Worm (Caenorhabditis elegans) whole organism, L2 larva: ENCODE data around the gene col-129.
A peak's percentile ranks its signal among the peaks of the same experiment; 100 is the strongest.

Experiments
- F13H6.1 ChIP-seq: sonication (generic microtip); optimal IDR thresholded peaks from 2 replicates; lab custom pipeline; 2016; ENCODE audit warnings: missing genetic modification characterization, missing compliant biosample characterization
- Y55F3AM.14 ChIP-seq: fragments of 200-800 bp; sonication (Bioruptor generic); optimal IDR thresholded peaks from 2 replicates; lab custom pipeline; 2018; ENCODE audit warnings: mild to moderate bottlenecking, missing genetic modification characterization, missing compliant biosample characterization
- ZK546.5 ChIP-seq: sonication (generic microtip); optimal IDR thresholded peaks from 2 replicates; lab custom pipeline; 2017; ENCODE audit warnings: missing biosample characterization, missing genetic modification characterization
- aly-2 ChIP-seq: fragments of 150-350 bp; optimal IDR thresholded peaks from 2 replicates; lab custom pipeline; 2014; ENCODE audit warnings: missing biosample characterization, missing genetic modification characterization
- ama-1 ChIP-seq: fragments of 150-350 bp; optimal IDR thresholded peaks from 2 replicates; lab custom pipeline; 2018; ENCODE audit warnings: inconsistent platforms
- blmp-1 ChIP-seq: sonication (generic microtip); optimal IDR thresholded peaks from 2 replicates; lab custom pipeline; 2017; ENCODE audit warnings: missing genetic modification characterization, mild to moderate bottlenecking, missing compliant biosample characterization, antibody characterized with exemption, moderate library complexity; ENCODE audit not compliant: insufficient read depth
- ceh-16 ChIP-seq: fragments of 150-350 bp; optimal IDR thresholded peaks from 2 replicates; lab custom pipeline; 2014; ENCODE audit warnings: missing biosample characterization, missing genetic modification characterization
- ceh-82 ChIP-seq: fragments of 150-350 bp; optimal IDR thresholded peaks from 2 replicates; lab custom pipeline; 2014; ENCODE audit warnings: missing biosample characterization, missing genetic modification characterization
- crh-2 ChIP-seq: sonication (generic microtip); optimal IDR thresholded peaks from 2 replicates; lab custom pipeline; 2017; ENCODE audit warnings: missing biosample characterization, missing genetic modification characterization
- egl-27 ChIP-seq: sonication (generic microtip); optimal IDR thresholded peaks from 3 replicates; lab custom pipeline; 2017; ENCODE audit warnings: missing biosample characterization, missing genetic modification reagents, missing genetic modification characterization
- elt-1 ChIP-seq: fragments of 150-350 bp; optimal IDR thresholded peaks from 2 replicates; lab custom pipeline; 2014; ENCODE audit warnings: missing biosample characterization, missing genetic modification characterization
- elt-3 ChIP-seq: sonication (generic microtip); optimal IDR thresholded peaks from 2 replicates; lab custom pipeline; 2017; ENCODE audit warnings: missing biosample characterization, missing genetic modification characterization
- fos-1 ChIP-seq: fragments of 150-350 bp; optimal IDR thresholded peaks from 2 replicates; lab custom pipeline; 2014; ENCODE audit warnings: missing biosample characterization, missing genetic modification characterization
- gmeb-1 ChIP-seq: fragments of 150-350 bp; optimal IDR thresholded peaks from 2 replicates; lab custom pipeline; 2014; ENCODE audit warnings: missing biosample characterization, missing genetic modification characterization
- lin-11 ChIP-seq: fragments of 150-350 bp; sonication (generic microtip); optimal IDR thresholded peaks from 2 replicates; lab custom pipeline; 2014; ENCODE audit warnings: missing biosample characterization, missing genetic modification characterization, inconsistent platforms, mixed read lengths
- lin-13 ChIP-seq: fragments of 150-350 bp; optimal IDR thresholded peaks from 2 replicates; lab custom pipeline; 2014; ENCODE audit warnings: missing biosample characterization, missing genetic modification reagents, missing genetic modification characterization
- lin-39 ChIP-seq: fragments of 150-350 bp; optimal IDR thresholded peaks from 2 replicates; lab custom pipeline; 2014; ENCODE audit warnings: missing biosample characterization, missing genetic modification reagents, missing genetic modification characterization
- lsy-2 ChIP-seq, 2 experiments: fragments of 150-350 bp in 1 of 2; sonication (generic microtip) in 1 of 2; optimal IDR thresholded peaks; 2 replicates each; lab custom pipeline; 2014 to 2017; ENCODE audit warnings: missing biosample characterization in 2 of 2, missing genetic modification characterization in 2 of 2
- mab-5 ChIP-seq: fragments of 150-350 bp; optimal IDR thresholded peaks from 2 replicates; lab custom pipeline; 2014; ENCODE audit warnings: missing biosample characterization, missing genetic modification characterization
- mbf-1 ChIP-seq: sonication (generic microtip); optimal IDR thresholded peaks from 2 replicates; lab custom pipeline; 2017; ENCODE audit warnings: missing biosample characterization, missing genetic modification characterization
- nhr-11 ChIP-seq: fragments of 150-350 bp; optimal IDR thresholded peaks from 2 replicates; lab custom pipeline; 2014; ENCODE audit warnings: missing biosample characterization, missing genetic modification characterization
- nhr-129 ChIP-seq: fragments of 150-350 bp; optimal IDR thresholded peaks from 2 replicates; lab custom pipeline; 2014; ENCODE audit warnings: missing biosample characterization, missing genetic modification characterization
- nhr-21 ChIP-seq: fragments of 150-350 bp; optimal IDR thresholded peaks from 2 replicates; lab custom pipeline; 2014; ENCODE audit warnings: missing biosample characterization, missing genetic modification characterization
- nhr-23 ChIP-seq: fragments of 150-350 bp; optimal IDR thresholded peaks from 2 replicates; lab custom pipeline; 2014; ENCODE audit warnings: missing biosample characterization, missing genetic modification reagents, missing genetic modification characterization
- nhr-237 ChIP-seq: fragments of 150-350 bp; optimal IDR thresholded peaks from 2 replicates; lab custom pipeline; 2014; ENCODE audit warnings: missing biosample characterization, missing genetic modification characterization
- nhr-25 ChIP-seq: fragments of 150-350 bp; sonication (generic microtip); optimal IDR thresholded peaks from 3 replicates; lab custom pipeline; 2014; ENCODE audit warnings: missing biosample characterization, missing genetic modification characterization
- nhr-6 ChIP-seq: fragments of 150-350 bp; optimal IDR thresholded peaks from 2 replicates; lab custom pipeline; 2014; ENCODE audit warnings: missing biosample characterization, missing genetic modification characterization
- peb-1 ChIP-seq: fragments of 150-350 bp; optimal IDR thresholded peaks from 2 replicates; lab custom pipeline; 2014; ENCODE audit warnings: missing biosample characterization, missing genetic modification characterization
- sem-4 ChIP-seq: fragments of 150-350 bp; optimal IDR thresholded peaks from 2 replicates; lab custom pipeline; 2014; ENCODE audit warnings: missing biosample characterization, missing genetic modification reagents, missing genetic modification characterization
- skn-1 ChIP-seq: sonication (generic microtip); optimal IDR thresholded peaks from 2 replicates; lab custom pipeline; 2017; ENCODE audit warnings: missing biosample characterization, missing genetic modification characterization
- sma-3 ChIP-seq: sonication (generic microtip); optimal IDR thresholded peaks from 2 replicates; lab custom pipeline; 2016; ENCODE audit warnings: missing genetic modification reagents, missing genetic modification characterization, missing compliant biosample characterization
- unc-55 ChIP-seq: fragments of 150-350 bp; sonication (generic microtip); optimal IDR thresholded peaks from 3 replicates; lab custom pipeline; 2014; ENCODE audit warnings: missing biosample characterization, missing genetic modification reagents, missing genetic modification characterization
- unc-62 ChIP-seq: fragments of 150-350 bp; optimal IDR thresholded peaks from 2 replicates; lab custom pipeline; 2014; ENCODE audit warnings: missing biosample characterization, missing genetic modification reagents, missing genetic modification characterization
- zag-1 ChIP-seq: fragments of 150-350 bp; optimal IDR thresholded peaks from 2 replicates; lab custom pipeline; 2014; ENCODE audit warnings: missing biosample characterization, missing genetic modification characterization
- ztf-11 ChIP-seq: sonication (generic microtip); optimal IDR thresholded peaks from 2 replicates; lab custom pipeline; 2017; ENCODE audit warnings: missing biosample characterization, missing genetic modification characterization
- ztf-4 ChIP-seq: fragments of 150-350 bp; optimal IDR thresholded peaks from 2 replicates; lab custom pipeline; 2014; ENCODE audit warnings: missing biosample characterization, missing genetic modification characterization

The col-129 gene

ce11 chrIV:12154195-12154677 lies 44.0 kb upstream of the col-129 start, which contains the start of gene B0001.7:
B0001.7 (minus strand) TSS chrIV:12154245.
- no peak for TF ChIP-seq sma-3 (GFP tag; lab: Kevin White, UChicago)
- no peak for TF ChIP-seq nhr-23 (tag; lab: Kevin White, UChicago)
- no peak for TF ChIP-seq unc-62 (GFP tag; lab: Kevin White, UChicago)
- TF ChIP-seq mbf-1 = no peak
- TF ChIP-seq nhr-237 (tag; lab: Kevin White, UChicago) = no peak
- TF ChIP-seq gmeb-1 (tag; lab: Kevin White, UChicago) = no peak
- TF ChIP-seq elt-1 (tag; lab: Kevin White, UChicago) = no peak
- TF ChIP-seq ztf-11 (tag; lab: Kevin White, UChicago) = no peak
- TF ChIP-seq sem-4 = no peak
- TF ChIP-seq lin-13 (GFP tag; lab: Kevin White, UChicago) = no peak
- no peak for TF ChIP-seq ceh-82 (tag; lab: Kevin White, UChicago)
- TF ChIP-seq nhr-129 (tag; lab: Kevin White, UChicago) = no peak
- TF ChIP-seq ztf-4 = no peak
- no peak for TF ChIP-seq crh-2
- no peak for TF ChIP-seq F13H6.1
- TF ChIP-seq aly-2 = no peak
- TF ChIP-seq Y55F3AM.14 (GFP tag; lab: Kevin White, UChicago) = no peak
- no peak for TF ChIP-seq unc-55 (GFP tag; lab: Kevin White, UChicago)
- TF ChIP-seq, all 48 proteins: peak for 0

ce11 chrIV:12150877-12151276 lies 40.6 kb upstream of the col-129 start, which contains the start of gene B0001.2:
B0001.2 (minus strand) TSS chrIV:12150977.
- no peak for TF ChIP-seq blmp-1 (tag; lab: Kevin White, UChicago)
- no peak for TF ChIP-seq crh-2
- TF ChIP-seq, all 48 proteins: peak for 0

ce11 chrIV:12149609-12150008 lies 39.4 kb upstream of the col-129 start:
- no peak for TF ChIP-seq sma-3 (GFP tag; lab: Kevin White, UChicago)
- TF ChIP-seq unc-55 (GFP tag; lab: Kevin White, UChicago) = no peak
- no peak for TF ChIP-seq nhr-11
- TF ChIP-seq ZK546.5 (tag; lab: Kevin White, UChicago) = no peak
- TF ChIP-seq nhr-6 (tag; lab: Kevin White, UChicago) = no peak
- TF ChIP-seq gmeb-1 (tag; lab: Kevin White, UChicago) = no peak
- TF ChIP-seq sem-4 = no peak
- TF ChIP-seq lin-39 (tag; lab: Kevin White, UChicago) = no peak
- no peak for TF ChIP-seq zag-1 (tag; lab: Kevin White, UChicago)
- TF ChIP-seq lsy-2 (tag; optimal IDR thresholded peaks at IDR 0.05; lab: Kevin White, UChicago) = no peak
- TF ChIP-seq ama-1 (lab: Kevin White, UChicago) = no peak
- no peak for TF ChIP-seq mbf-1

- peak; percentile 35 for TF ChIP-seq nhr-129 (tag; lab: Kevin White, UChicago)
- TF ChIP-seq nhr-23 (tag; lab: Kevin White, UChicago) = no peak
- TF ChIP-seq elt-3 (tag; lab: Kevin White, UChicago) = no peak
- TF ChIP-seq peb-1 (tag; lab: Kevin White, UChicago) = no peak
- TF ChIP-seq ZK546.5 (tag; lab: Kevin White, UChicago) = no peak
- TF ChIP-seq, all 48 proteins: peak for 1
These were observed 35.4 kb upstream of the col-129 start, which contains the start of gene B0001.3 for ce11 chrIV:12145681-12146080. B0001.3 (minus strand) TSS chrIV:12145735.

ce11 chrIV:12143231-12143630 lies 33.0 kb upstream of the col-129 start, which contains the start of gene B0001.5:
B0001.5 (minus strand) TSS chrIV:12143331.
- no peak for TF ChIP-seq unc-55 (GFP tag; lab: Kevin White, UChicago)
- TF ChIP-seq nhr-25 (tag; lab: Kevin White, UChicago) = no peak
- TF ChIP-seq nhr-21 (tag; lab: Kevin White, UChicago) = no peak
- TF ChIP-seq, all 48 proteins: peak for 0

- TF ChIP-seq nhr-6 (tag; lab: Kevin White, UChicago) = no peak
- TF ChIP-seq ceh-16 = no peak
- no peak for TF ChIP-seq lin-11 (tag; lab: Kevin White, UChicago)
- TF ChIP-seq egl-27 (tag; lab: Kevin White, UChicago) = no peak
- no peak for TF ChIP-seq Y55F3AM.14 (GFP tag; lab: Kevin White, UChicago)
- TF ChIP-seq fos-1 (tag; lab: Kevin White, UChicago) = no peak
- no peak for TF ChIP-seq ztf-4
- no peak for TF ChIP-seq mab-5
- TF ChIP-seq sem-4 = no peak
- no peak for TF ChIP-seq ama-1 (lab: Kevin White, UChicago)
- no peak for TF ChIP-seq gmeb-1 (tag; lab: Kevin White, UChicago)
- no peak for TF ChIP-seq zag-1 (tag; lab: Kevin White, UChicago)
- no peak for TF ChIP-seq skn-1 (tag; lab: Kevin White, UChicago)
- no peak for TF ChIP-seq nhr-23 (tag; lab: Kevin White, UChicago)
- TF ChIP-seq F13H6.1 = no peak
- no peak for TF ChIP-seq peb-1 (tag; lab: Kevin White, UChicago)
- no peak for TF ChIP-seq blmp-1 (tag; lab: Kevin White, UChicago)
These were observed 30.7 kb upstream of the col-129 start, which contains the start of gene B0001.8 for ce11 chrIV:12140959-12141358. B0001.8 (minus strand) TSS chrIV:12141059.
